Worm (Caenorhabditis elegans): Measurements from ENCODE around the gene F35E12.10.

DNA sequence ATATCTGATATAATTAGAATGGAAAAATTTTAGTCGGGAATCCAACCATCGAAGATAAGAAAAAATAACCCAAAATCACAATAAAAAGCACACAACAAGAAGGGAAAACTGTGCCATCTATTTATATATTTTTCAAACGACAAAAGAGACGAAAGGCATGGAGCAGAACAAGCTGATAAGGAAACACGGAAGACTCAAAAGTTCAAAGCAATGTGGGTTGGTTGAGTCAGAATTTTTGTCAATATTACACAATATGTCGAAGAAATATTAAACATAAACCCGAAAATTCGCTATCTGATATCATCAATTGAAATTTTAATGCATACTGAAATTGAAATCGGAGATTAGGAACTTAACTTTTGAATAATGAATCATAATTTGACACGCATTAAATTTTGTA is 3.7 kb downstream of the F35E12.10 start, which contains the start of gene F35E12.9:
- TF ChIP-seq scrt-1 (GFP tag; IDR thresholded peaks at IDR 0.05) (no peak), pes-1 (GFP tag; IDR thresholded peaks at IDR 0.05) (no peak), tra-4 (tag; optimal IDR thresholded peaks at IDR 0.05) (no peak), F13C5.2 (tag; optimal IDR thresholded peaks at IDR 0.05) (no peak), ama-1 (optimal IDR thresholded peaks at IDR 0.05) (no peak), tbx-37 (GFP tag; conservative IDR thresholded peaks at IDR 0.05) (no peak), ets-7 (tag; optimal IDR thresholded peaks at IDR 0.05) (no peak), ceh-13 (GFP tag; optimal IDR thresholded peaks at IDR 0.05) (no peak), flt-1 (GFP tag; IDR thresholded peaks at IDR 0.05) (no peak), aly-1 (tag; optimal IDR thresholded peaks at IDR 0.05) (no peak), hmbx-1 (tag; optimal IDR thresholded peaks at IDR 0.05) (no peak)
